Fruit fly (Drosophila melanogaster) whole organism, pupa: Measurements from ENCODE around the gene CG8673.

Experiments
- CG10348 ChIP-seq: fragments of 200-800 bp; sonication (Bioruptor generic); IDR thresholded peaks from 2 replicates; pipeline ENCODE4 v1.3.6; 2022; ENCODE audit warnings: missing biosample characterization, missing genetic modification characterization
- CG12605 ChIP-seq: fragments of 200-800 bp; sonication (Bioruptor generic); IDR thresholded peaks from 2 replicates; pipeline ENCODE4 v1.3.6; 2022; ENCODE audit warnings: missing biosample characterization, missing genetic modification characterization
- CG13204 ChIP-seq: fragments of 200-800 bp; sonication (Bioruptor generic); optimal IDR thresholded peaks from 2 replicates; lab custom pipeline; 2018; ENCODE audit warnings: missing biosample characterization, mild to moderate bottlenecking, missing genetic modification characterization, moderate library complexity
- CG14655 ChIP-seq: fragments of 200-800 bp; sonication (Bioruptor generic); optimal IDR thresholded peaks from 3 replicates; lab custom pipeline; 2017; ENCODE audit warnings: mild to moderate bottlenecking, missing biosample characterization, missing genetic modification reagents, missing genetic modification characterization
- CG15710 ChIP-seq: fragments of 200-800 bp; sonication (Bioruptor generic); optimal IDR thresholded peaks from 2 replicates; lab custom pipeline; 2018; ENCODE audit warnings: missing biosample characterization, mild to moderate bottlenecking, missing genetic modification characterization, moderate library complexity
- CG17806 ChIP-seq: fragments of 200-800 bp; sonication (Bioruptor generic); optimal IDR thresholded peaks from 2 replicates; lab custom pipeline; 2018; ENCODE audit warnings: missing biosample characterization, mild to moderate bottlenecking, missing genetic modification characterization, moderate library complexity
- CG32121 ChIP-seq: fragments of 200-800 bp; sonication (Bioruptor generic); IDR thresholded peaks from 2 replicates; pipeline ENCODE4 v1.3.6; 2022; ENCODE audit warnings: missing biosample characterization, missing genetic modification characterization
- CG34367 ChIP-seq: fragments of 200-800 bp; sonication (Bioruptor generic); optimal IDR thresholded peaks from 2 replicates; lab custom pipeline; 2018; ENCODE audit warnings: missing biosample characterization, mild to moderate bottlenecking, missing genetic modification characterization
- CG4496 ChIP-seq: fragments of 200-800 bp; sonication (Bioruptor generic); IDR thresholded peaks from 3 replicates; pipeline ENCODE4 v1.3.6; 2022; ENCODE audit warnings: missing biosample characterization, missing genetic modification characterization
- CG8159 ChIP-seq: fragments of 200-800 bp; sonication (Bioruptor generic); optimal IDR thresholded peaks from 3 replicates; lab custom pipeline; 2018; ENCODE audit warnings: missing biosample characterization, mild to moderate bottlenecking, missing genetic modification characterization, moderate library complexity
- CG8301 ChIP-seq: fragments of 200-800 bp; sonication (Bioruptor generic); optimal IDR thresholded peaks from 2 replicates; lab custom pipeline; 2018; ENCODE audit warnings: missing biosample characterization, mild to moderate bottlenecking, missing genetic modification characterization
- CG9948 ChIP-seq: fragments of 200-800 bp; sonication (Bioruptor generic); optimal IDR thresholded peaks from 2 replicates; lab custom pipeline; 2018; ENCODE audit warnings: missing biosample characterization, mild to moderate bottlenecking, missing genetic modification characterization, moderate library complexity
- D1 ChIP-seq: fragments of 200-800 bp; sonication (Bioruptor generic); optimal IDR thresholded peaks from 2 replicates; lab custom pipeline; 2018; ENCODE audit warnings: missing biosample characterization, mild to moderate bottlenecking, missing genetic modification characterization, moderate library complexity
- EcR ChIP-seq: fragments of 200-800 bp; sonication (Bioruptor generic); optimal IDR thresholded peaks from 3 replicates; lab custom pipeline; 2019; ENCODE audit warnings: missing biosample characterization, missing genetic modification characterization, mild to moderate bottlenecking, moderate library complexity, missing genetic modification reagents
- Ets98B ChIP-seq: fragments of 200-800 bp; sonication (Bioruptor generic); IDR thresholded peaks from 2 replicates; pipeline ENCODE4 v1.3.6; 2022; ENCODE audit warnings: missing biosample characterization, missing genetic modification characterization
- Pif1A ChIP-seq: fragments of 200-800 bp; sonication (Bioruptor generic); optimal IDR thresholded peaks from 3 replicates; lab custom pipeline; 2016; ENCODE audit warnings: missing biosample characterization, missing genetic modification characterization
- Pif1B ChIP-seq: fragments of 200-800 bp; sonication (Bioruptor generic); optimal IDR thresholded peaks from 3 replicates; lab custom pipeline; 2016; ENCODE audit warnings: missing biosample characterization, missing genetic modification characterization
- Snoo ChIP-seq: fragments of 200-800 bp; sonication (Bioruptor generic); optimal IDR thresholded peaks from 3 replicates; lab custom pipeline; 2017; ENCODE audit warnings: missing biosample characterization, mild to moderate bottlenecking, missing genetic modification characterization, inconsistent platforms
- fd96Ca ChIP-seq: fragments of 200-800 bp; sonication (Bioruptor generic); IDR thresholded peaks from 3 replicates; pipeline ENCODE4 v1.3.6; 2022; ENCODE audit warnings: missing biosample characterization, missing genetic modification characterization
- gl ChIP-seq: fragments of 200-800 bp; sonication (Bioruptor generic); optimal IDR thresholded peaks from 2 replicates; lab custom pipeline; 2018; ENCODE audit warnings: missing biosample characterization, mild to moderate bottlenecking, missing genetic modification characterization
- rn ChIP-seq: fragments of 200-800 bp; sonication (Bioruptor generic); IDR thresholded peaks from 2 replicates; pipeline ENCODE4 v1.3.6; 2022; ENCODE audit warnings: missing biosample characterization, missing genetic modification characterization

The CG8673 gene

DNA sequence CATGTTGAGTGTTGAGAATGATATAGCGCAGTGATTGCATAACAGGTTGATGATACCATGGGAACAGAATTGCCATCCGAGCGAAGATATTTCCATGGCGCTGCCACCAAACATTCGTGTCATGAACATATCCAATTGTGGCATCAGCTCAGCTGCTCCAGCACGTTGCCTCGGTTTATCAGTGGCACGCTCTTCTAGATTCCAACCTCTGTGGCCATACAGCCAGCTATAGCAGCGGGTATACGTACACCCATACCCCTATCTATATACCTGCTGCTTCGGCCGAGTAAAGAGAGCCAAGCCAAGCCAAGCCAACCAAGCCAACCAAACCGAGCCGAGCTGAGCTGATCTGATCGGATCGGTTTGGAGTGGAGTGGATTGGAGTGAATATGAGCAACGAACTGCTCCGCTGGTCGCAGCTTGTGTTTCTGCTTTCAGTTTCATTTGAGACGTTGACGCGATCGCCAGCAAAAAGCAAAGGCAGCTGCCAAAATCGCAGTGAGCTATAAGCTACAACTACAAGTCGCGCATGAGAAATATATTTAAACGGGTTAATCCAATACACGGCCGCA is 24.5 kb downstream of the CG8673 start:
- TF ChIP-seq CG15710 (tag; lab: Kevin White, UChicago), result no peak
- no peak for TF ChIP-seq CG32121
- TF ChIP-seq rn, result no peak
- no peak for TF ChIP-seq CG8159 (tag; lab: Kevin White, UChicago)
- no peak; the same call in 1 of the 2 replicates for TF ChIP-seq Ets98B (GFP tag; lab: Robert Waterston, UW)
- no peak for TF ChIP-seq Snoo (tag; lab: Kevin White, UChicago)
- no peak for TF ChIP-seq Pif1B (GFP tag; lab: Kevin White, UChicago)
- no peak for TF ChIP-seq gl (tag; lab: Kevin White, UChicago)
- TF ChIP-seq fd96Ca (GFP tag; lab: Robert Waterston, UW), result no peak
- TF ChIP-seq EcR (GFP tag; lab: Kevin White, UChicago), result peak; percentile 39
- TF ChIP-seq CG12605 (GFP tag; lab: Robert Waterston, UW), result no peak
- TF ChIP-seq CG4496 (GFP tag; lab: Robert Waterston, UW), result no peak
- TF ChIP-seq CG10348 (GFP tag; lab: Robert Waterston, UW), result no peak
- no peak for TF ChIP-seq CG13204
- peak; percentile 21 for TF ChIP-seq CG14655 (GFP tag; lab: Kevin White, UChicago)
- TF ChIP-seq CG9948 (tag; lab: Kevin White, UChicago), result no peak
- no peak for TF ChIP-seq CG8301 (tag; lab: Kevin White, UChicago)
- peak; percentile 18 for TF ChIP-seq Pif1A
- no peak for TF ChIP-seq CG17806 (tag; lab: Kevin White, UChicago)
- no peak for TF ChIP-seq D1 (tag; lab: Kevin White, UChicago)
- no peak for TF ChIP-seq CG34367 (tag; lab: Kevin White, UChicago)

DNA sequence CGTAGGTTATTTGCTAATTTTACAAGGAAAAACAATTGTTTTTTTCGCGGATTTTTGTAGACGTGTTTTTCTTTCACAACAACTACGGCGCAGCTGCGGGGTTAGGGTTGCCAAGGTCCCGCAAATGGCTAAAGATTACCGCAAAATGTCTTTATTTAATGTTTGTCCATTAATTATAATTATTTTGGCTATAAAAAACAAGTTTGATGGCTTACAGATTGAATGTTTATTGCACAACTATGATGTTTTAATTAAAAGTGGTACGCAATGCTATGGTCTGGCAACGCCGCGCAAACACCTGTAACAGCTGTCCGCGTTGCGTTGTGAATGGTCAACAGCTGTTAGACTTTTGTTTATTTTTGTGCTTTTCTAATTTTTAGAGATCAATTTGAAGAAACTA is 32.6 kb downstream of the CG8673 start:
- TF ChIP-seq Pif1B (GFP tag; lab: Kevin White, UChicago), result peak; percentile 49
- TF ChIP-seq Pif1A, result peak; percentile 63
- TF ChIP-seq CG13204, result no peak
- peak; percentile 81 for TF ChIP-seq CG4496 (GFP tag; lab: Robert Waterston, UW)
- TF ChIP-seq rn, result 0 out of 2 replicates have a peak, but pooled peaks have one; percentile 43
- peak; percentile 47 for TF ChIP-seq Snoo (tag; lab: Kevin White, UChicago)
- peak; percentile 39 for TF ChIP-seq CG9948 (tag; lab: Kevin White, UChicago)
- no peak for TF ChIP-seq D1 (tag; lab: Kevin White, UChicago)
- peak; percentile 77 for TF ChIP-seq CG32121
- peak; percentile 12 for TF ChIP-seq gl (tag; lab: Kevin White, UChicago)
- peak; percentile 30 for TF ChIP-seq CG34367 (tag; lab: Kevin White, UChicago)
- TF ChIP-seq CG8301 (tag; lab: Kevin White, UChicago), result peak; percentile 59
- peak; percentile 73 for TF ChIP-seq fd96Ca (GFP tag; lab: Robert Waterston, UW)
- peak; percentile 65 for TF ChIP-seq CG14655 (GFP tag; lab: Kevin White, UChicago)
- peak; percentile 57 for TF ChIP-seq CG17806 (tag; lab: Kevin White, UChicago)
- peak; percentile 64; the same call in 1 of the 2 replicates for TF ChIP-seq Ets98B (GFP tag; lab: Robert Waterston, UW)
- peak; percentile 54 for TF ChIP-seq CG8159 (tag; lab: Kevin White, UChicago)
- no peak for TF ChIP-seq EcR (GFP tag; lab: Kevin White, UChicago)
- TF ChIP-seq CG10348 (GFP tag; lab: Robert Waterston, UW), result no peak
- TF ChIP-seq CG12605 (GFP tag; lab: Robert Waterston, UW), result peak; percentile 68; the same call in 1 of the 2 replicates
- TF ChIP-seq CG15710 (tag; lab: Kevin White, UChicago), result peak; percentile 52

DNA sequence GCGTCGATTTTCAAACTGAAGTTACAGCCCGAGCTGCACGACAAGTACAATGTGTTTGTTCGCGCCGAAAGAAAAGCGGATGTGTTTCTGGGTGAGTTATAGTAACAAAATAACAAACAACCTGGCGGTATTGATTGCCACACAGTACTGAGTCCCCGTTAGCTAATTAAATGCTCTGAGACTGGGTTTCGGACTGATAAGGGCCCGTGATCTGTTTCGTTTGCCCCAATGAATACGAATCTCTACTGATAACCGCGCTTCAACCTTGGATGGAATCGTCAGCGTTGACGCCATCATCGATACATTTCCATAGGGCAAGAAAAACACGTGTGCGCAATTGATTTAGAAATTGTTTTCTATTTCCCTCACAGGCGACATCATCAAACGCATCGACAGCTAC is 33.0 kb downstream of the CG8673 start:
- no peak for TF ChIP-seq rn
- no peak for TF ChIP-seq CG12605 (GFP tag; lab: Robert Waterston, UW)
- no peak for TF ChIP-seq CG14655 (GFP tag; lab: Kevin White, UChicago)
- no peak for TF ChIP-seq CG34367 (tag; lab: Kevin White, UChicago)
- no peak for TF ChIP-seq CG32121
- no peak for TF ChIP-seq Ets98B (GFP tag; lab: Robert Waterston, UW)
- TF ChIP-seq CG13204, result no peak
- TF ChIP-seq fd96Ca (GFP tag; lab: Robert Waterston, UW), result no peak
- TF ChIP-seq D1 (tag; lab: Kevin White, UChicago), result no peak
- TF ChIP-seq CG9948 (tag; lab: Kevin White, UChicago), result no peak
- no peak for TF ChIP-seq CG4496 (GFP tag; lab: Robert Waterston, UW)
- no peak for TF ChIP-seq gl (tag; lab: Kevin White, UChicago)
- no peak for TF ChIP-seq CG8301 (tag; lab: Kevin White, UChicago)
- TF ChIP-seq Pif1A, result no peak
- TF ChIP-seq Pif1B (GFP tag; lab: Kevin White, UChicago), result no peak
- TF ChIP-seq CG8159 (tag; lab: Kevin White, UChicago), result no peak
- TF ChIP-seq CG17806 (tag; lab: Kevin White, UChicago), result no peak
- no peak for TF ChIP-seq Snoo (tag; lab: Kevin White, UChicago)
- TF ChIP-seq, all 21 proteins: peak for 0

DNA sequence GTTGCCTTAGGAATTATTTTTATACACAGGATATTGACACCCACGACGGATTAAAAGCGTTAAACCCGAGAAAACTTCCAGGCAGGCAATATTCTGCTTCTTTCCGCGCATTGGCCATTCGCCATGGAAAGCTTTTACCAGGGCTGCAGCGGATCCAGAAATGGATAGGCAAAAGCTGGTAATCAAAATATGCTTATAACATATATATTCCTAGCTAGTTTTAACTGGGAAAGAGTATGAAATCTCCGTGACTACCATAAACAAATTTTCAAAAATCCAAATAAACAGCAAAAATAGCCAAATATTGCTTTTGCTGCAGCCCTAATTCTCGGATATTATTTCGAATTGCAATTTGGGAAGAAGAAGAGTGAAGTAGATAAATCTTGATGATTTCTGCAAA is 35.4 kb downstream of the CG8673 start, which contains the start of the genes PAPLA1 and Rbsn-5:
Gene PAPLA1 (minus strand): TSS at position 141 of the 400 bp plus-strand sequence.
Gene Rbsn-5 (plus strand): TSS at position 335 of the 400 bp plus-strand sequence.
- TF ChIP-seq CG8159 (tag; lab: Kevin White, UChicago), result peak; percentile 92
- TF ChIP-seq D1 (tag; lab: Kevin White, UChicago), result peak; percentile 72
- peak; percentile 59 for TF ChIP-seq CG13204
- peak; percentile 76 for TF ChIP-seq CG12605 (GFP tag; lab: Robert Waterston, UW)
- peak; percentile 90 for TF ChIP-seq CG15710 (tag; lab: Kevin White, UChicago)
- peak; percentile 92 for TF ChIP-seq rn
- TF ChIP-seq CG34367 (tag; lab: Kevin White, UChicago), result peak; percentile 87
- TF ChIP-seq CG32121, result peak; percentile 80
- TF ChIP-seq CG17806 (tag; lab: Kevin White, UChicago), result peak; percentile 94
- peak; percentile 87 for TF ChIP-seq Ets98B (GFP tag; lab: Robert Waterston, UW)
- peak; percentile 92 for TF ChIP-seq fd96Ca (GFP tag; lab: Robert Waterston, UW)
- peak; percentile 89 for TF ChIP-seq CG14655 (GFP tag; lab: Kevin White, UChicago)
- TF ChIP-seq gl (tag; lab: Kevin White, UChicago), result peak; percentile 75
- TF ChIP-seq EcR (GFP tag; lab: Kevin White, UChicago), result peak; percentile 68
- peak; percentile 89 for TF ChIP-seq CG4496 (GFP tag; lab: Robert Waterston, UW)
- TF ChIP-seq CG10348 (GFP tag; lab: Robert Waterston, UW), result peak; percentile 69; the same call in 1 of the 2 replicates
- TF ChIP-seq Snoo (tag; lab: Kevin White, UChicago), result peak; percentile 90
- TF ChIP-seq CG9948 (tag; lab: Kevin White, UChicago), result peak; percentile 91
- peak; percentile 88 for TF ChIP-seq Pif1B (GFP tag; lab: Kevin White, UChicago)
- peak; percentile 94 for TF ChIP-seq Pif1A
- TF ChIP-seq CG8301 (tag; lab: Kevin White, UChicago), result peak; percentile 90
